Worm (Caenorhabditis elegans) whole organism, L1 larva: ENCODE measurements around the gene C28A5.6.
A peak's percentile ranks its signal among the peaks of the same experiment; 100 is the strongest.

Source experiments
- C16A3.4 ChIP-seq: fragments of 150-350 bp; optimal IDR thresholded peaks from 2 replicates; lab custom pipeline; 2014; ENCODE audit warnings: missing biosample characterization, missing genetic modification characterization
- aly-2 ChIP-seq: fragments of 150-350 bp; optimal IDR thresholded peaks from 2 replicates; lab custom pipeline; 2014; ENCODE audit warnings: missing biosample characterization, missing genetic modification characterization
- ceh-63 ChIP-seq: fragments of 200-800 bp; sonication (Bioruptor generic); optimal IDR thresholded peaks from 2 replicates; lab custom pipeline; 2018; ENCODE audit warnings: mild to moderate bottlenecking, missing genetic modification characterization, missing compliant biosample characterization
- ceh-88 ChIP-seq: fragments of 200-800 bp; sonication (Bioruptor generic); IDR thresholded peaks from 2 replicates; pipeline ENCODE4 v1.3.6; 2022; ENCODE audit warnings: missing genetic modification characterization, missing compliant biosample characterization
- ceh-90 ChIP-seq: sonication (generic microtip); optimal IDR thresholded peaks from 2 replicates; lab custom pipeline; 2016; ENCODE audit warnings: missing genetic modification characterization, missing compliant biosample characterization
- dpl-1 ChIP-seq, 3 experiments: fragments of 150-350 bp in 2 of 3; sonication (generic microtip) in 1 of 3; optimal IDR thresholded peaks; 2 replicates each; lab custom pipeline; 2014 to 2017; ENCODE audit warnings: missing biosample characterization in 3 of 3, missing genetic modification characterization in 3 of 3, missing genetic modification reagents in 3 of 3
- dsc-1 ChIP-seq: sonication (generic microtip); optimal IDR thresholded peaks from 2 replicates; lab custom pipeline; 2016; ENCODE audit warnings: mild to moderate bottlenecking, missing genetic modification characterization, missing compliant biosample characterization
- efl-1 ChIP-seq, 4 experiments: fragments of 150-350 bp; optimal IDR thresholded peaks in 3 of 4; peaks in 1 of 4; 1 replicate in 1 of 4; 2 replicates in 3 of 4; lab custom pipeline; 2014; ENCODE audit warnings: missing biosample characterization in 2 of 4, missing genetic modification characterization in 2 of 4, missing genetic modification reagents in 2 of 4
- egl-13 ChIP-seq: sonication (generic microtip); optimal IDR thresholded peaks from 2 replicates; lab custom pipeline; 2016; ENCODE audit warnings: missing genotype, missing genetic modification reagents, missing genetic modification characterization, missing compliant biosample characterization
- elt-2 ChIP-seq: sonication (generic microtip); optimal IDR thresholded peaks from 2 replicates; lab custom pipeline; 2016; ENCODE audit warnings: missing genetic modification characterization, mild to moderate bottlenecking, inconsistent platforms, missing compliant biosample characterization, missing genetic modification reagents
- fkh-8 ChIP-seq: sonication (generic microtip); optimal IDR thresholded peaks from 2 replicates; lab custom pipeline; 2016; ENCODE audit warnings: mild to moderate bottlenecking, missing genetic modification characterization, missing compliant biosample characterization
- grh-1 ChIP-seq: fragments of 200-800 bp; sonication (Bioruptor generic); IDR thresholded peaks from 2 replicates; pipeline ENCODE4 v1.3.6; 2022; ENCODE audit warnings: missing genetic modification reagents, missing genetic modification characterization, missing compliant biosample characterization
- hlh-4 ChIP-seq: sonication (generic microtip); optimal IDR thresholded peaks from 2 replicates; lab custom pipeline; 2016; ENCODE audit warnings: mild to moderate bottlenecking, missing genetic modification characterization, missing compliant biosample characterization
- hpl-2 ChIP-seq: fragments of 150-350 bp; optimal IDR thresholded peaks from 2 replicates; lab custom pipeline; 2014; ENCODE audit warnings: missing biosample characterization, missing genetic modification reagents, missing genetic modification characterization
- irx-1 ChIP-seq: sonication (generic microtip); optimal IDR thresholded peaks from 2 replicates; lab custom pipeline; 2016; ENCODE audit warnings: missing genetic modification characterization, missing compliant biosample characterization
- isw-1 ChIP-seq: fragments of 200-800 bp; sonication (Bioruptor generic); IDR thresholded peaks from 2 replicates; pipeline ENCODE4 v1.3.6; 2022; ENCODE audit warnings: missing genetic modification characterization, missing compliant biosample characterization
- lin-13 ChIP-seq: fragments of 150-350 bp; optimal IDR thresholded peaks from 2 replicates; lab custom pipeline; 2014; ENCODE audit warnings: missing biosample characterization, missing genetic modification reagents, missing genetic modification characterization
- lin-14 ChIP-seq: fragments of 200-800 bp; sonication (Bioruptor generic); optimal IDR thresholded peaks from 2 replicates; lab custom pipeline; 2018; ENCODE audit warnings: mild to moderate bottlenecking, missing genetic modification characterization, moderate library complexity, missing compliant biosample characterization
- lin-35 ChIP-seq, 2 experiments: fragments of 150-350 bp; optimal IDR thresholded peaks; 2 replicates each; lab custom pipeline; 2014; ENCODE audit warnings: missing biosample characterization in 2 of 2, missing genetic modification characterization in 2 of 2, missing genetic modification reagents in 2 of 2
- lir-3 ChIP-seq: sonication (generic microtip); optimal IDR thresholded peaks from 2 replicates; lab custom pipeline; 2016; ENCODE audit warnings: mild to moderate bottlenecking, missing genetic modification characterization, moderate library complexity, missing compliant biosample characterization; ENCODE audit not compliant: poor library complexity
- lsy-2 ChIP-seq, 2 experiments: fragments of 150-350 bp; optimal IDR thresholded peaks; 2 replicates each; lab custom pipeline; 2014; ENCODE audit warnings: missing biosample characterization in 2 of 2, missing genetic modification characterization in 2 of 2
- mab-9 ChIP-seq: fragments of 200-800 bp; sonication (Bioruptor generic); IDR thresholded peaks from 2 replicates; pipeline ENCODE4 v1.3.6; 2022; ENCODE audit warnings: missing genetic modification reagents, missing genetic modification characterization, missing compliant biosample characterization
- nhr-19 ChIP-seq: fragments of 200-800 bp; sonication (Bioruptor generic); conservative IDR thresholded peaks from 2 replicates; pipeline ENCODE4 v1.3.6; 2022; ENCODE audit warnings: missing genetic modification characterization, missing compliant biosample characterization
- nhr-47 ChIP-seq: sonication (generic microtip); optimal IDR thresholded peaks from 2 replicates; lab custom pipeline; 2016; ENCODE audit warnings: mild to moderate bottlenecking, missing genetic modification characterization, moderate library complexity, missing compliant biosample characterization
- nhr-71 ChIP-seq: sonication (generic microtip); optimal IDR thresholded peaks from 2 replicates; lab custom pipeline; 2016; ENCODE audit warnings: mild to moderate bottlenecking, missing genetic modification characterization, moderate library complexity, missing compliant biosample characterization
- nhr-90 ChIP-seq: sonication (generic microtip); optimal IDR thresholded peaks from 2 replicates; lab custom pipeline; 2016; ENCODE audit warnings: mild to moderate bottlenecking, missing genetic modification characterization, missing compliant biosample characterization; ENCODE audit not compliant: poor library complexity
- rnt-1 ChIP-seq: sonication (generic microtip); optimal IDR thresholded peaks from 2 replicates; lab custom pipeline; 2016; ENCODE audit warnings: mild to moderate bottlenecking, missing genetic modification characterization, moderate library complexity, missing compliant biosample characterization
- skn-1 ChIP-seq: fragments of 150-350 bp; optimal IDR thresholded peaks from 2 replicates; lab custom pipeline; 2014; ENCODE audit warnings: missing biosample characterization, missing genetic modification characterization
- snpc-4 ChIP-seq: fragments of 150-350 bp; optimal IDR thresholded peaks from 2 replicates; lab custom pipeline; 2014; ENCODE audit warnings: missing biosample characterization, missing genetic modification characterization
- snu-23 ChIP-seq: sonication (generic microtip); optimal IDR thresholded peaks from 2 replicates; lab custom pipeline; 2016; ENCODE audit warnings: missing genetic modification characterization, missing compliant biosample characterization
- swsn-7 ChIP-seq: sonication (generic microtip); optimal IDR thresholded peaks from 2 replicates; lab custom pipeline; 2016; ENCODE audit warnings: missing genetic modification characterization, missing compliant biosample characterization
- tbx-2 ChIP-seq: sonication (generic microtip); optimal IDR thresholded peaks from 2 replicates; lab custom pipeline; 2016; ENCODE audit warnings: missing genetic modification characterization, missing compliant biosample characterization
- unc-86 ChIP-seq: sonication (generic microtip); optimal IDR thresholded peaks from 2 replicates; lab custom pipeline; 2016; ENCODE audit warnings: missing genetic modification characterization, missing compliant biosample characterization
- unc-98 ChIP-seq: fragments of 200-800 bp; sonication (Bioruptor generic); IDR thresholded peaks from 2 replicates; pipeline ENCODE4 v1.3.6; 2022; ENCODE audit warnings: missing genetic modification characterization, missing compliant biosample characterization
- xbp-1 ChIP-seq: sonication (generic microtip); optimal IDR thresholded peaks from 2 replicates; lab custom pipeline; 2016; ENCODE audit warnings: missing genetic modification characterization, missing compliant biosample characterization
- zip-4 ChIP-seq: fragments of 200-800 bp; sonication (Bioruptor generic); optimal IDR thresholded peaks from 2 replicates; lab custom pipeline; 2018; ENCODE audit warnings: mild to moderate bottlenecking, missing genetic modification characterization, moderate library complexity, missing compliant biosample characterization

Gene C28A5.6

ce11 chrIII:4434294-4434781 is 5.0 kb upstream of the C28A5.6 start, which contains the start of gene C28A5.1:
Gene C28A5.1, minus strand, starts transcription at chrIII:4434344.
- TF ChIP-seq nhr-47 (tag; lab: Kevin White, UChicago) (no peak), ceh-63 (GFP tag; lab: Kevin White, UChicago) (peak; percentile 27), hpl-2 (GFP tag; lab: Kevin White, UChicago) (no peak)

DNA sequence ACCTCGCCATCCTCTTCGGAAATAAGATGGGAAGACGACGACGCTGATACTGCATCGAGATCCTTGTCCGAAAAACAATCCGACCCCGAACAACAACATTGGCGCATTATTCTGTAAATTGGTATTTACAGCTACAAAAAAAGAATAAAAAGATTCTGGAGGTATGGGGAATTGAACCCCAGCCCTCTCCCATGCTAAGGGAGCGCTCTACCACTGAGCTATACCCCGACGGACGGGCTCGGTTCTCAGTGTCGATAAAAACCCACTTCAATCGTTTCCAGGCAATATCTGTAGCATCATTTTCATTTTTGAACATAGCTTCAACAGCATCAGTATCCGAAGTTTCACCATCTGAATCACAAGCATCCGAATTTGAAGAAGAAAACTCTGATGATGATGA is 505 bp downstream of the C28A5.6 start:
- no peak for TF ChIP-seq lin-13 (GFP tag; lab: Kevin White, UChicago)
- no peak for TF ChIP-seq C16A3.4
- TF ChIP-seq swsn-7: no peak
- TF ChIP-seq ceh-90 (tag; lab: Kevin White, UChicago): no peak
- TF ChIP-seq snu-23 (GFP tag; lab: Kevin White, UChicago): no peak
- TF ChIP-seq nhr-19 (GFP tag; lab: Robert Waterston, UW): no peak
- peak; percentile 28 for TF ChIP-seq rnt-1
- TF ChIP-seq skn-1 (tag; lab: Kevin White, UChicago): no peak
- no peak for TF ChIP-seq ceh-63 (GFP tag; lab: Kevin White, UChicago)
- no peak for TF ChIP-seq aly-2 (tag; lab: Kevin White, UChicago)
- peak in 1 of 2 experiments; percentile 10 for TF ChIP-seq efl-1 (optimal IDR thresholded peaks at IDR 0.05; lab: Kevin White, UChicago)
- TF ChIP-seq efl-1 (GFP tag; optimal IDR thresholded peaks at IDR 0.05 in 1 of 2; lab: Kevin White, UChicago): peak in 1 of 2 experiments; percentile 63
- no peak for TF ChIP-seq lir-3
- no peak for TF ChIP-seq mab-9 (GFP tag; lab: Robert Waterston, UW)
- TF ChIP-seq unc-98: no peak
- TF ChIP-seq lin-35 (GFP tag; optimal IDR thresholded peaks at IDR 0.05; lab: Kevin White, UChicago): peak in 1 of 2 experiments; percentile 13
- TF ChIP-seq hlh-4: no peak
- no peak for TF ChIP-seq tbx-2
- TF ChIP-seq snpc-4 (tag; lab: Kevin White, UChicago): peak; percentile 22
- TF ChIP-seq egl-13 (tag; lab: Kevin White, UChicago): no peak
- TF ChIP-seq nhr-90: no peak
- TF ChIP-seq, all 84 proteins: peak for 4

DNA sequence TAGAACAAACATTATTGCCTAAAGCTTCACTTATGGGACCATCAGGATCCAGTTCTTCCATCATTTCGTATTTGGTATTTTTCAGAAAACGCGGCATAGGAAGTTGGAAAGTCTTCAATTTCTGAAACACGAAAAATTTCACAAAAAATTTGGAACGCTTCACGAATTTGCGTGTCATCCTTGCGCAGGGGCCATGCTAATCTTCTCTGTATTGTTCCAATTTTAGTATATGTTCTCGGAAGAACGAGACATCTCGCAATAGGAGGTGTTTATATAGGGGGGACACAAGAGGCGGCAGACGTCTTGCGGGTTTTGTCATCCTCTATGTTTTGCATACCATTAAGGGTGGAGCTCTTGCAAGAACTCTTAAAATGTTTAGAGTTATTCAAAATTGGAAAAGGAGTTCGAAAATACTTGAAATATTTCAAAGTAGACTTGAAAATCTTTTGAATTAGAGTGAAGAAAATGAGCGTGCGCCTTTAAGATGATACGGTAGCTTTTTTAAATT is 2.5 kb downstream of the C28A5.6 start:
- TF ChIP-seq swsn-7: peak; percentile 45
- TF ChIP-seq xbp-1 (tag; lab: Kevin White, UChicago): peak; percentile 9
- peak in 1 of 2 experiments; percentile 21 for TF ChIP-seq lsy-2 (tag; optimal IDR thresholded peaks at IDR 0.05; lab: Kevin White, UChicago)
- peak; percentile 29 for TF ChIP-seq zip-4 (GFP tag; lab: Kevin White, UChicago)
- TF ChIP-seq nhr-47 (tag; lab: Kevin White, UChicago): peak; percentile 63
- peak; percentile 19 for TF ChIP-seq irx-1
- peak; percentile 40; the same call in 1 of the 2 replicates for TF ChIP-seq grh-1
- TF ChIP-seq isw-1: 0 out of 2 replicates have a peak, but pooled peaks have one; percentile 14
- TF ChIP-seq nhr-19 (GFP tag; lab: Robert Waterston, UW): peak; percentile 86
- TF ChIP-seq nhr-71 (tag; lab: Kevin White, UChicago): peak; percentile 41
- peak; percentile 67 for TF ChIP-seq mab-9 (GFP tag; lab: Robert Waterston, UW)
- peak in 1 of 3 experiments; percentile 30 for TF ChIP-seq dpl-1 (GFP tag; optimal IDR thresholded peaks at IDR 0.05; lab: Kevin White, UChicago)
- TF ChIP-seq dsc-1: peak; percentile 43
- peak in 1 of 2 experiments; percentile 26 for TF ChIP-seq efl-1 (optimal IDR thresholded peaks at IDR 0.05; lab: Kevin White, UChicago)
- TF ChIP-seq efl-1 (GFP tag; optimal IDR thresholded peaks at IDR 0.05 in 1 of 2; lab: Kevin White, UChicago): peak in 1 of 2 experiments; percentile 88
- TF ChIP-seq fkh-8 (tag; lab: Kevin White, UChicago): peak; percentile 3
- peak; percentile 6 for TF ChIP-seq unc-86 (tag; lab: Kevin White, UChicago)
- TF ChIP-seq ceh-88 (GFP tag; lab: Robert Waterston, UW): peak; percentile 35; the same call in 1 of the 2 replicates
- peak; percentile 38 for TF ChIP-seq rnt-1
- peak; percentile 27 for TF ChIP-seq nhr-90
- peak; percentile 26 for TF ChIP-seq lin-14 (GFP tag; lab: Kevin White, UChicago)
- TF ChIP-seq snpc-4 (tag; lab: Kevin White, UChicago): peak; percentile 96
- peak; percentile 6 for TF ChIP-seq C16A3.4
- peak; percentile 23 for TF ChIP-seq snu-23 (GFP tag; lab: Kevin White, UChicago)
- TF ChIP-seq elt-2 (tag; lab: Kevin White, UChicago): peak; percentile 6
